Fruit fly (Drosophila melanogaster): ENCODE data around the gene Drak.

The Drak gene

dm6 chrX:11494731-11495277, 1.9 kb downstream of the Drak start (continued):
- peak; percentile 56 for TF ChIP-seq odd (GFP tag; optimal IDR thresholded peaks at IDR 0.05)
- peak; percentile 52 for TF ChIP-seq CG10654 (GFP tag; optimal IDR thresholded peaks at IDR 0.05)
- TF ChIP-seq fru (optimal IDR thresholded peaks at IDR 0.05): no peak
- TF ChIP-seq dan (GFP tag; IDR thresholded peaks at IDR 0.05): peak; percentile 29; the same call in 1 of the 2 replicates
- TF ChIP-seq CG3407 (GFP tag; optimal IDR thresholded peaks at IDR 0.05): peak; percentile 64
- peak; percentile 27 for TF ChIP-seq CG1647 (GFP tag; optimal IDR thresholded peaks at IDR 0.05)
- TF ChIP-seq pnt (GFP tag; optimal IDR thresholded peaks at IDR 0.05): peak; percentile 72
- peak; percentile 51 for TF ChIP-seq onecut (GFP tag; IDR thresholded peaks at IDR 0.05)
- TF ChIP-seq CG12769 (tag; optimal IDR thresholded peaks at IDR 0.05): peak; percentile 55
- peak; percentile 27 for TF ChIP-seq Jarid2 (GFP tag; optimal IDR thresholded peaks at IDR 0.05)
- peak; percentile 26 for TF ChIP-seq HHEX (GFP tag; optimal IDR thresholded peaks at IDR 0.05)
- TF ChIP-seq ci (GFP tag; IDR thresholded peaks at IDR 0.05): peak; percentile 80; the same call in 2 of the 3 replicates
- TF ChIP-seq CG7928 (GFP tag; optimal IDR thresholded peaks at IDR 0.05): no peak
- peak; percentile 26 for TF ChIP-seq CG5180 (GFP tag; optimal IDR thresholded peaks at IDR 0.05)
- TF ChIP-seq CG14667 (GFP tag; IDR thresholded peaks at IDR 0.05): peak; percentile 33; the same call in 1 of the 2 replicates
- TF ChIP-seq CkIIα-i1 (GFP tag; IDR thresholded peaks at IDR 0.05): no peak
- TF ChIP-seq CG15696 (tag; optimal IDR thresholded peaks at IDR 0.05): peak; percentile 78
- TF ChIP-seq Six4 (GFP tag; optimal IDR thresholded peaks at IDR 0.05): peak; percentile 60
- peak; percentile 85 for TF ChIP-seq CG4424 (GFP tag; optimal IDR thresholded peaks at IDR 0.05)
- TF ChIP-seq Gug (GFP tag; IDR thresholded peaks at IDR 0.05): peak; percentile 48; the same call in 2 of the 4 replicates
- TF ChIP-seq CG7271 (tag; optimal IDR thresholded peaks at IDR 0.05): peak; percentile 21
- TF ChIP-seq rib (GFP tag; IDR thresholded peaks at IDR 0.05): no peak
- peak; percentile 31; the same call in 1 of the 2 replicates for TF ChIP-seq klu (GFP tag; IDR thresholded peaks at IDR 0.05)
- no peak for TF ChIP-seq CG11560 (tag; IDR thresholded peaks at IDR 0.05)
- TF ChIP-seq disco-r (GFP tag; optimal IDR thresholded peaks at IDR 0.05): peak; percentile 30
- peak; percentile 55 for TF ChIP-seq Bdp1 (GFP tag; optimal IDR thresholded peaks at IDR 0.05)
- no peak for TF ChIP-seq CG4360 (GFP tag; IDR thresholded peaks at IDR 0.05)
- TF ChIP-seq CG4730 (GFP tag; IDR thresholded peaks at IDR 0.05): no peak
- TF ChIP-seq CG8924 (tag; optimal IDR thresholded peaks at IDR 0.05): peak; percentile 83
- peak; percentile 13 for TF ChIP-seq CG12071 (GFP tag; optimal IDR thresholded peaks at IDR 0.05)
- no peak for TF ChIP-seq CG10565 (GFP tag; optimal IDR thresholded peaks at IDR 0.05)
- no peak for TF ChIP-seq pan (optimal IDR thresholded peaks at IDR 0.05)
- TF ChIP-seq pan (GFP tag; optimal IDR thresholded peaks at IDR 0.05 in 1 of 2, IDR thresholded peaks at IDR 0.05 in 1 of 2): peak in 1 of 2 experiments; percentile 55
- peak; percentile 17 for TF ChIP-seq CG12299 (tag; optimal IDR thresholded peaks at IDR 0.05)
- TF ChIP-seq CG3065 (GFP tag; optimal IDR thresholded peaks at IDR 0.05): peak; percentile 25
- TF ChIP-seq chif (GFP tag; optimal IDR thresholded peaks at IDR 0.05): peak; percentile 64 to 88
- TF ChIP-seq cwo (GFP tag; optimal IDR thresholded peaks at IDR 0.05): peak; percentile 13
- peak; percentile 67 for TF ChIP-seq CG9609 (GFP tag; optimal IDR thresholded peaks at IDR 0.05)
- TF ChIP-seq CG30403 (GFP tag; optimal IDR thresholded peaks at IDR 0.05): peak; percentile 66
- TF ChIP-seq run (tag; optimal IDR thresholded peaks at IDR 0.05): peak; percentile 37
- TF ChIP-seq Dfd (GFP tag; optimal IDR thresholded peaks at IDR 0.05): no peak
- TF ChIP-seq tap (tag; optimal IDR thresholded peaks at IDR 0.05): peak; percentile 57
- TF ChIP-seq twi (tag; optimal IDR thresholded peaks at IDR 0.05): peak; percentile 68
- peak in 1 of 2 experiments; percentile 52 for TF ChIP-seq Hr78 (GFP tag; optimal IDR thresholded peaks at IDR 0.05)
- peak; percentile 86 for TF ChIP-seq CG1603 (tag; optimal IDR thresholded peaks at IDR 0.05)
- TF ChIP-seq CG6813 (GFP tag; optimal IDR thresholded peaks at IDR 0.05): peak; percentile 73
- TF ChIP-seq CG15601 (tag; optimal IDR thresholded peaks at IDR 0.05): peak; percentile 84
- peak; percentile 55 for TF ChIP-seq esg (GFP tag; conservative IDR thresholded peaks at IDR 0.05)
- peak in 1 of 3 experiments; percentile 78 for TF ChIP-seq Stat92E (GFP tag; optimal IDR thresholded peaks at IDR 0.05)
- TF ChIP-seq exex (tag; optimal IDR thresholded peaks at IDR 0.05): no peak

All from whole organism, embryonic.